Fruit fly (Drosophila melanogaster): ENCODE results near the gene Npc2c.

The Npc2c gene

dm6 chr3R:10048035-10048774 is 11.8 kb upstream of the Npc2c start (continued):
- no peak for TF ChIP-seq CG4328 (GFP tag; optimal IDR thresholded peaks at IDR 0.05)
- no peak for TF ChIP-seq HmgD (GFP tag; optimal IDR thresholded peaks at IDR 0.05)
- TF ChIP-seq CG15514 (GFP tag; optimal IDR thresholded peaks at IDR 0.05), result no peak
- no peak for TF ChIP-seq en (GFP tag; optimal IDR thresholded peaks at IDR 0.05)
- no peak for TF ChIP-seq YL-1 (GFP tag; optimal IDR thresholded peaks at IDR 0.05)
- peak; percentile 54 for TF ChIP-seq CG34376 (GFP tag; optimal IDR thresholded peaks at IDR 0.05)
- TF ChIP-seq HHEX (GFP tag; optimal IDR thresholded peaks at IDR 0.05), result peak; percentile 38
- peak; percentile 24 for TF ChIP-seq gcm (GFP tag; optimal IDR thresholded peaks at IDR 0.05)
- peak; percentile 53 for TF ChIP-seq grn (GFP tag; optimal IDR thresholded peaks at IDR 0.05)
- no peak for TF ChIP-seq dmrt11E (tag; optimal IDR thresholded peaks at IDR 0.05)
- peak; percentile 64 for TF ChIP-seq CG15269 (tag; optimal IDR thresholded peaks at IDR 0.05)
- no peak for TF ChIP-seq HmgZ (tag; optimal IDR thresholded peaks at IDR 0.05)
- peak; percentile 45 for TF ChIP-seq Fer1 (GFP tag; optimal IDR thresholded peaks at IDR 0.05)
- TF ChIP-seq CG6791 (GFP tag; IDR thresholded peaks at IDR 0.05; ENCODE audit: partially characterized antibody), result 0 out of 3 replicates have a peak, but pooled peaks have one; percentile 46
- TF ChIP-seq CG1832 (GFP tag; optimal IDR thresholded peaks at IDR 0.05), result no peak
- TF ChIP-seq CG12391 (tag; optimal IDR thresholded peaks at IDR 0.05), result peak; percentile 47
- peak; percentile 47 for TF ChIP-seq CG2875 (GFP tag; optimal IDR thresholded peaks at IDR 0.05)
- TF ChIP-seq ttk (GFP tag; IDR thresholded peaks at IDR 0.05), result no peak
- peak; percentile 8 for TF ChIP-seq odd (GFP tag; optimal IDR thresholded peaks at IDR 0.05)
- TF ChIP-seq CG2120 (GFP tag; optimal IDR thresholded peaks at IDR 0.05), result peak; percentile 35
- TF ChIP-seq CG12104 (GFP tag; optimal IDR thresholded peaks at IDR 0.05), result peak; percentile 52
- TF ChIP-seq CG9932 (GFP tag; IDR thresholded peaks at IDR 0.05), result no peak
- TF ChIP-seq CG4360 (GFP tag; IDR thresholded peaks at IDR 0.05), result no peak
- TF ChIP-seq CG18764 (GFP tag; optimal IDR thresholded peaks at IDR 0.05), result peak; percentile 10
- no peak for TF ChIP-seq pum (GFP tag; optimal IDR thresholded peaks at IDR 0.05)
- TF ChIP-seq Blimp-1 (GFP tag; optimal IDR thresholded peaks at IDR 0.05), result peak; percentile 56
- peak; percentile 50 for TF ChIP-seq ATbp (GFP tag; optimal IDR thresholded peaks at IDR 0.05)
- TF ChIP-seq onecut (GFP tag; IDR thresholded peaks at IDR 0.05), result peak; percentile 26; the same call in 1 of the 2 replicates
- no peak for TF ChIP-seq sens-2 (GFP tag; IDR thresholded peaks at IDR 0.05)
- no peak for TF ChIP-seq CG8290 (GFP tag; optimal IDR thresholded peaks at IDR 0.05)
- no peak for TF ChIP-seq CG8290 (tag; optimal IDR thresholded peaks at IDR 0.05)
- TF ChIP-seq CG10366 (GFP tag; IDR thresholded peaks at IDR 0.05), result peak; percentile 12; the same call in 1 of the 2 replicates
- TF ChIP-seq Hmr (GFP tag; optimal IDR thresholded peaks at IDR 0.05), result peak; percentile 40
- TF ChIP-seq CG11247 (GFP tag; IDR thresholded peaks at IDR 0.05), result no peak
- no peak for TF ChIP-seq CG17912 (GFP tag; optimal IDR thresholded peaks at IDR 0.05)
- TF ChIP-seq CG13775 (GFP tag; optimal IDR thresholded peaks at IDR 0.05), result peak; percentile 40
- TF ChIP-seq Asciz (GFP tag; optimal IDR thresholded peaks at IDR 0.05), result peak; percentile 66
- TF ChIP-seq CG9797 (GFP tag; optimal IDR thresholded peaks at IDR 0.05), result no peak
- TF ChIP-seq dysf (GFP tag; IDR thresholded peaks at IDR 0.05), result 0 out of 3 replicates have a peak, but pooled peaks have one; percentile 36
- TF ChIP-seq Sox100B (GFP tag; optimal IDR thresholded peaks at IDR 0.05), result peak; percentile 71
- peak; percentile 54 for TF ChIP-seq CG9437 (GFP tag; optimal IDR thresholded peaks at IDR 0.05)
- no peak for TF ChIP-seq pan (optimal IDR thresholded peaks at IDR 0.05)
- TF ChIP-seq pan (GFP tag; optimal IDR thresholded peaks at IDR 0.05 in 1 of 2, IDR thresholded peaks at IDR 0.05 in 1 of 2), result no peak
- peak; percentile 67 for TF ChIP-seq Meics (GFP tag; optimal IDR thresholded peaks at IDR 0.05)
- peak; percentile 23 for TF ChIP-seq ind (GFP tag; optimal IDR thresholded peaks at IDR 0.05)
- peak; percentile 75 for TF ChIP-seq CG2678 (tag; optimal IDR thresholded peaks at IDR 0.05)
- TF ChIP-seq ac (GFP tag; optimal IDR thresholded peaks at IDR 0.05), result no peak
- peak; percentile 15 for TF ChIP-seq caup (GFP tag; optimal IDR thresholded peaks at IDR 0.05; ENCODE audit: severe bottlenecking)
- peak; percentile 22 for TF ChIP-seq CG5180 (GFP tag; optimal IDR thresholded peaks at IDR 0.05)

Data from whole organism, embryonic.